Worm (Caenorhabditis elegans): ENCODE measurements around the gene srsx-5.

DNA sequence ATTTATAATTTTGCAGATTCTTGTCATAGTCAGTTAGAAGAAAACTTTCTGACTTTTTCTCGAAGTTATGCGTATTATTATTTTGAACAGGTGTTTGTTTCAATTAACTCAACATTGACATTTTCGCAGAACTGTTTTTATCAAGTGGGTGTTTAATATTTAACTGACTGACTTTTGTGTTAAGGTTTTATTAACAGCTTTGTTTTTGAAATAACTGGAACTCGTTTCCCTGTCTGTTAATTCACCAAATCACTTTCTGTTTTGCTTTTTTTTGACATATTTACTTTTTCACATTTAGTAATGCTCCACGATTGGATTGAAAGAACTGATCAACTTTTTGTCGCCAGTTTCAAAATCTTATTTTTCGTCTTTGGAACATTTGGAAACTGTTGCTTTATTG is 3.3 kb upstream of the srsx-5 start, which contains the start of gene srsx-7:
- TF ChIP-seq dao-5 (tag; optimal IDR thresholded peaks at IDR 0.05) (no peak), him-1 (tag; optimal IDR thresholded peaks at IDR 0.05) (no peak), W03F9.2 (tag; optimal IDR thresholded peaks at IDR 0.05) (no peak)

Measured in whole organism, L4/young adult.